Fruit fly (Drosophila melanogaster) whole organism, embryonic: ENCODE data around the gene brat.

Source experiments
- BtbVII ChIP-seq: fragments of 200-800 bp; sonication (Bioruptor generic); optimal IDR thresholded peaks from 3 replicates; lab custom pipeline; 2017; ENCODE audit warnings: missing biosample characterization, mild to moderate bottlenecking, missing genetic modification characterization
- CG10209 ChIP-seq: fragments of 200-800 bp; sonication (Bioruptor generic); optimal IDR thresholded peaks from 3 replicates; lab custom pipeline; 2017; ENCODE audit warnings: missing biosample characterization, mild to moderate bottlenecking, missing genetic modification characterization, missing genetic modification reagents
- CG10321 ChIP-seq: fragments of 200-800 bp; sonication (Bioruptor generic); IDR thresholded peaks from 2 replicates; pipeline ENCODE4 v1.3.6; 2022; ENCODE audit warnings: missing biosample characterization, missing genetic modification characterization
- CG10462 ChIP-seq: fragments of 200-800 bp; sonication (Bioruptor generic); optimal IDR thresholded peaks from 2 replicates; lab custom pipeline; 2016; ENCODE audit warnings: missing biosample characterization, missing genetic modification characterization
- CG10565 ChIP-seq: fragments of 200-800 bp; sonication (Bioruptor generic); optimal IDR thresholded peaks from 3 replicates; lab custom pipeline; 2016; ENCODE audit warnings: missing biosample characterization, mild to moderate bottlenecking, missing genetic modification characterization
- CG12104 ChIP-seq: fragments of 200-800 bp; sonication (Bioruptor generic); optimal IDR thresholded peaks from 3 replicates; lab custom pipeline; 2016; ENCODE audit warnings: missing biosample characterization, missing genetic modification characterization
- CG1233 ChIP-seq: fragments of 200-800 bp; sonication (Bioruptor generic); optimal IDR thresholded peaks from 4 replicates; lab custom pipeline; 2018; ENCODE audit warnings: missing biosample characterization, mild to moderate bottlenecking, missing genetic modification characterization
- CG14441 ChIP-seq: fragments of 200-800 bp; sonication (Bioruptor generic); IDR thresholded peaks from 2 replicates; pipeline ENCODE4 v1.3.6; 2022; ENCODE audit warnings: missing biosample characterization, missing genetic modification characterization
- CG15479 ChIP-seq: fragments of 200-800 bp; sonication (Bioruptor generic); optimal IDR thresholded peaks from 3 replicates; lab custom pipeline; 2019; ENCODE audit warnings: missing biosample characterization, mild to moderate bottlenecking, missing genetic modification characterization, moderate library complexity
- CG15514 ChIP-seq: fragments of 200-800 bp; sonication (Bioruptor generic); optimal IDR thresholded peaks from 3 replicates; lab custom pipeline; 2017; ENCODE audit warnings: missing biosample characterization, missing genetic modification characterization, mild to moderate bottlenecking, moderate library complexity, missing genetic modification reagents
- CG18599 ChIP-seq: fragments of 200-800 bp; sonication (Bioruptor generic); optimal IDR thresholded peaks from 3 replicates; lab custom pipeline; 2017; ENCODE audit warnings: missing biosample characterization, missing genetic modification characterization, mild to moderate bottlenecking, moderate library complexity, missing genetic modification reagents
- CG33557 ChIP-seq: fragments of 200-800 bp; sonication (Bioruptor generic); optimal IDR thresholded peaks from 2 replicates; lab custom pipeline; 2019; ENCODE audit warnings: missing biosample characterization, mild to moderate bottlenecking, missing genetic modification characterization, moderate library complexity
- CG4424 ChIP-seq: fragments of 200-800 bp; sonication (Bioruptor generic); optimal IDR thresholded peaks from 3 replicates; lab custom pipeline; 2016; ENCODE audit warnings: missing biosample characterization, missing genetic modification characterization
- CG5245 ChIP-seq: fragments of 200-800 bp; sonication (Bioruptor generic); optimal IDR thresholded peaks from 3 replicates; lab custom pipeline; 2016; ENCODE audit warnings: missing biosample characterization, missing genetic modification characterization
- CG6654 ChIP-seq: fragments of 200-800 bp; sonication (Bioruptor generic); optimal IDR thresholded peaks from 2 replicates; lab custom pipeline; 2017; ENCODE audit warnings: missing biosample characterization, mild to moderate bottlenecking, missing genetic modification characterization
- CG7556 ChIP-seq: fragments of 200-800 bp; sonication (Bioruptor generic); optimal IDR thresholded peaks from 2 replicates; lab custom pipeline; 2017; ENCODE audit warnings: missing biosample characterization, mild to moderate bottlenecking, missing genetic modification characterization
- CG8924 ChIP-seq: fragments of 200-800 bp; optimal IDR thresholded peaks from 3 replicates; lab custom pipeline; 2019; ENCODE audit warnings: missing biosample characterization, mild to moderate bottlenecking, missing genetic modification characterization, moderate library complexity
- CHES-1-like ChIP-seq: fragments of 200-800 bp; sonication (Bioruptor generic); optimal IDR thresholded peaks from 2 replicates; lab custom pipeline; 2016; ENCODE audit warnings: missing biosample characterization, missing genetic modification characterization
- Dad ChIP-seq: fragments of 200-800 bp; sonication (Bioruptor generic); optimal IDR thresholded peaks from 3 replicates; lab custom pipeline; 2016; ENCODE audit warnings: missing biosample characterization, missing genetic modification characterization
- Dbx ChIP-seq: fragments of 200-800 bp; sonication (Bioruptor generic); IDR thresholded peaks from 3 replicates; pipeline ENCODE4 v1.3.6; 2022; ENCODE audit warnings: missing biosample characterization, missing genetic modification characterization
- Dfd ChIP-seq, 2 experiments: fragments of >200 bp; optimal IDR thresholded peaks; 2 replicates each; lab custom pipeline; 2017; ENCODE audit warnings: missing biosample characterization in 2 of 2, missing genetic modification characterization in 2 of 2
- Elba2 ChIP-seq: fragments of 200-800 bp; sonication (Bioruptor generic); optimal IDR thresholded peaks from 3 replicates; lab custom pipeline; 2016; ENCODE audit warnings: missing biosample characterization, missing genetic modification characterization
- H2.0 ChIP-seq: fragments of 200-800 bp; sonication (Bioruptor generic); IDR thresholded peaks from 2 replicates; pipeline ENCODE4 v1.3.6; 2022; ENCODE audit warnings: missing biosample characterization, missing genetic modification characterization
- HLH4C ChIP-seq: fragments of 200-800 bp; sonication (Bioruptor generic); IDR thresholded peaks from 3 replicates; pipeline ENCODE4 v1.3.6; 2022; ENCODE audit warnings: missing biosample characterization, missing genetic modification characterization; ENCODE audit not compliant: partially characterized antibody
- Hr78 ChIP-seq, 2 experiments: fragments of 200-800 bp in 1 of 2; fragments of >200 bp in 1 of 2; sonication (Bioruptor generic) in 1 of 2; optimal IDR thresholded peaks; 2 replicates each; lab custom pipeline; 2017 to 2019; ENCODE audit warnings: missing biosample characterization in 2 of 2, missing genetic modification characterization in 2 of 2, mild to moderate bottlenecking in 1 of 2, moderate library complexity in 1 of 2
- NC2α ChIP-seq: fragments of 200-800 bp; sonication (Bioruptor generic); optimal IDR thresholded peaks from 2 replicates; lab custom pipeline; 2016; ENCODE audit warnings: missing biosample characterization, missing genetic modification characterization
- PHDP ChIP-seq: fragments of 200-800 bp; sonication (Bioruptor generic); optimal IDR thresholded peaks from 3 replicates; lab custom pipeline; 2018; ENCODE audit warnings: missing biosample characterization, mild to moderate bottlenecking, missing genetic modification characterization, moderate library complexity
- Usf ChIP-seq: fragments of 200-800 bp; sonication (Bioruptor generic); optimal IDR thresholded peaks from 2 replicates; lab custom pipeline; 2017; ENCODE audit warnings: missing genotype, missing biosample characterization, missing genetic modification characterization
- Vsx1 ChIP-seq: fragments of 200-800 bp; sonication (Bioruptor generic); optimal IDR thresholded peaks from 2 replicates; lab custom pipeline; 2017; ENCODE audit warnings: missing biosample characterization, mild to moderate bottlenecking, missing genetic modification characterization, missing genetic modification reagents
- ac ChIP-seq: fragments of 200-800 bp; sonication (Bioruptor generic); optimal IDR thresholded peaks from 3 replicates; lab custom pipeline; 2017; ENCODE audit warnings: missing biosample characterization, mild to moderate bottlenecking, missing genetic modification characterization
- al ChIP-seq: fragments of 200-800 bp; sonication (Bioruptor generic); IDR thresholded peaks from 2 replicates; pipeline ENCODE4 v1.3.6; 2022; ENCODE audit warnings: missing biosample characterization, missing genetic modification characterization
- ash1 ChIP-seq: fragments of 200-800 bp; sonication (Bioruptor generic); optimal IDR thresholded peaks from 2 replicates; lab custom pipeline; 2018; ENCODE audit warnings: missing biosample characterization, mild to moderate bottlenecking, missing genetic modification characterization
- exex ChIP-seq: fragments of 200-800 bp; sonication (Bioruptor generic); optimal IDR thresholded peaks from 4 replicates; lab custom pipeline; 2018; ENCODE audit warnings: missing biosample characterization, mild to moderate bottlenecking, missing genetic modification characterization, moderate library complexity
- gcm ChIP-seq: fragments of 200-800 bp; sonication (Bioruptor generic); optimal IDR thresholded peaks from 2 replicates; lab custom pipeline; 2019; ENCODE audit warnings: missing biosample characterization, mild to moderate bottlenecking, missing genetic modification characterization, moderate library complexity
- grn ChIP-seq: fragments of 200-800 bp; sonication (Bioruptor generic); optimal IDR thresholded peaks from 3 replicates; lab custom pipeline; 2017; ENCODE audit warnings: missing biosample characterization, missing genetic modification characterization
- hth ChIP-seq: fragments of >200 bp; optimal IDR thresholded peaks from 2 replicates; lab custom pipeline; 2017; ENCODE audit warnings: inconsistent platforms
- ind ChIP-seq: fragments of 200-800 bp; sonication (Bioruptor generic); optimal IDR thresholded peaks from 3 replicates; lab custom pipeline; 2016; ENCODE audit warnings: missing biosample characterization, missing genetic modification characterization
- insv ChIP-seq, 2 experiments: fragments of 200-800 bp; sonication (Bioruptor generic); optimal IDR thresholded peaks; 3 replicates each; lab custom pipeline; 2016 to 2018; ENCODE audit warnings: missing biosample characterization in 2 of 2, missing genetic modification characterization in 2 of 2
- kni ChIP-seq: fragments of 200-800 bp; sonication (Bioruptor generic); optimal IDR thresholded peaks from 3 replicates; lab custom pipeline; 2017; ENCODE audit warnings: mild to moderate bottlenecking, missing biosample characterization, missing genetic modification reagents, missing genetic modification characterization
- lab ChIP-seq: fragments of 200-800 bp; sonication (Bioruptor generic); optimal IDR thresholded peaks from 3 replicates; lab custom pipeline; 2017; ENCODE audit warnings: missing biosample characterization, missing genetic modification characterization, mild to moderate bottlenecking, moderate library complexity, missing genetic modification reagents
- nau ChIP-seq: fragments of 200-800 bp; sonication (Bioruptor generic); optimal IDR thresholded peaks from 3 replicates; lab custom pipeline; 2017; ENCODE audit warnings: missing biosample characterization, mild to moderate bottlenecking, missing genetic modification characterization, missing genetic modification reagents
- nerfin-1 ChIP-seq: fragments of 200-800 bp; sonication (Bioruptor generic); optimal IDR thresholded peaks from 3 replicates; lab custom pipeline; 2019; ENCODE audit warnings: missing biosample characterization, mild to moderate bottlenecking, missing genetic modification characterization, moderate library complexity
- odd ChIP-seq: fragments of 200-800 bp; sonication (Bioruptor generic); optimal IDR thresholded peaks from 2 replicates; lab custom pipeline; 2017; ENCODE audit warnings: missing biosample characterization, mild to moderate bottlenecking, missing genetic modification characterization
- onecut ChIP-seq: fragments of 200-800 bp; sonication (Bioruptor generic); IDR thresholded peaks from 2 replicates; pipeline ENCODE4 v1.3.6; 2022; ENCODE audit warnings: missing biosample characterization, missing genetic modification characterization
- sisA ChIP-seq: fragments of 200-800 bp; sonication (Bioruptor generic); IDR thresholded peaks from 2 replicates; pipeline ENCODE4 v1.3.6; 2022; ENCODE audit warnings: missing biosample characterization, missing genetic modification characterization
- tin ChIP-seq: fragments of 200-800 bp; sonication (Bioruptor generic); optimal IDR thresholded peaks from 3 replicates; lab custom pipeline; 2016; ENCODE audit warnings: missing biosample characterization, missing genetic modification characterization
- tll ChIP-seq, 2 experiments: fragments of 200-800 bp in 1 of 2; fragments of >200 bp in 1 of 2; sonication (Bioruptor generic) in 1 of 2; optimal IDR thresholded peaks; 2 replicates each; lab custom pipeline; 2017 to 2019; ENCODE audit warnings: missing biosample characterization in 2 of 2, missing genetic modification characterization in 2 of 2, mild to moderate bottlenecking in 1 of 2, moderate library complexity in 1 of 2
- vfl ChIP-seq: fragments of 200-800 bp; sonication (Bioruptor generic); optimal IDR thresholded peaks from 2 replicates; lab custom pipeline; 2016; ENCODE audit warnings: missing biosample characterization, missing genetic modification characterization
- vnd ChIP-seq: fragments of 200-800 bp; sonication (Bioruptor generic); IDR thresholded peaks from 3 replicates; pipeline ENCODE4 v1.3.6; 2022; ENCODE audit warnings: missing biosample characterization, missing genetic modification characterization; ENCODE audit not compliant: partially characterized antibody
- wek ChIP-seq: fragments of 200-800 bp; sonication (Bioruptor generic); optimal IDR thresholded peaks from 3 replicates; lab custom pipeline; 2018; ENCODE audit warnings: missing biosample characterization, mild to moderate bottlenecking, missing genetic modification characterization, moderate library complexity
- zen2 ChIP-seq: fragments of 200-800 bp; sonication (Bioruptor generic); IDR thresholded peaks from 3 replicates; pipeline ENCODE4 v1.3.6; 2022; ENCODE audit warnings: missing biosample characterization, missing genetic modification characterization; ENCODE audit not compliant: partially characterized antibody

The brat gene

dm6 chr2L:19096361-19096760 lies 37.3 kb upstream of the brat start (continued):
- TF ChIP-seq CG10565 (GFP tag; lab: Kevin White, UChicago) (no peak), CG7556 (GFP tag; lab: Kevin White, UChicago) (no peak), CG15479 (no peak), PHDP (tag; lab: Kevin White, UChicago) (no peak), lab (GFP tag; lab: Kevin White, UChicago) (no peak), H2.0 (GFP tag; lab: Robert Waterston, UW) (no peak), Dfd (GFP tag; optimal IDR thresholded peaks at IDR 0.05; lab: Kevin White, UChicago) (no peak), odd (GFP tag; lab: Kevin White, UChicago) (no peak), CG5245 (GFP tag; lab: Kevin White, UChicago) (no peak), nerfin-1 (tag; lab: Kevin White, UChicago) (no peak), Dbx (GFP tag; lab: Robert Waterston, UW) (no peak), Usf (GFP tag; lab: Kevin White, UChicago) (no peak), wek (GFP tag; lab: Kevin White, UChicago) (no peak), CG10321 (GFP tag; lab: Robert Waterston, UW) (no peak), tin (GFP tag; lab: Kevin White, UChicago) (no peak), nau (GFP tag; lab: Kevin White, UChicago) (no peak), exex (tag; lab: Kevin White, UChicago) (peak; percentile 60), ash1 (GFP tag; lab: Kevin White, UChicago) (no peak), zen2 (GFP tag; lab: Robert Waterston, UW) (no peak), CG4424 (GFP tag; lab: Kevin White, UChicago) (no peak), CG33557 (GFP tag; lab: Kevin White, UChicago) (no peak), hth (lab: Kevin White, UChicago) (no peak), kni (GFP tag; lab: Kevin White, UChicago) (peak; percentile 19), CG10462 (no peak), CG1233 (GFP tag; lab: Kevin White, UChicago) (no peak), Hr78 (GFP tag; optimal IDR thresholded peaks at IDR 0.05; lab: Kevin White, UChicago) (peak in 1 of 2 experiments; percentile 55), Elba2 (no peak), insv (GFP tag; optimal IDR thresholded peaks at IDR 0.05; lab: Kevin White, UChicago) (no peak), CHES-1-like (GFP tag; lab: Kevin White, UChicago) (no peak), gcm (GFP tag; lab: Kevin White, UChicago) (no peak), CG12104 (GFP tag; lab: Kevin White, UChicago) (no peak), Dad (no peak), BtbVII (no peak), HLH4C (GFP tag; lab: Robert Waterston, UW) (no peak), CG10209 (GFP tag; lab: Kevin White, UChicago) (no peak), ac (GFP tag; lab: Kevin White, UChicago) (no peak), CG8924 (no peak), CG14441 (no peak), vnd (peak; percentile 82), CG18599 (no peak), al (GFP tag; lab: Robert Waterston, UW) (no peak), CG15514 (GFP tag; lab: Kevin White, UChicago) (no peak), tll (GFP tag; optimal IDR thresholded peaks at IDR 0.05; lab: Kevin White, UChicago) (no peak), Vsx1 (GFP tag; lab: Kevin White, UChicago) (peak; percentile 96), vfl (no peak), onecut (no peak), ind (no peak), CG6654 (GFP tag; lab: Kevin White, UChicago) (no peak), sisA (no peak), NC2α (GFP tag; lab: Kevin White, UChicago) (no peak), grn (GFP tag; lab: Kevin White, UChicago) (peak; percentile 80)
